Fruit fly (Drosophila melanogaster) whole organism, embryonic: ENCODE measurements around the gene awd.

Experiments
- B-H2 ChIP-seq: fragments of 200-800 bp; sonication (Bioruptor generic); optimal IDR thresholded peaks from 2 replicates; lab custom pipeline; 2018; ENCODE audit warnings: missing biosample characterization, mild to moderate bottlenecking, missing genetic modification characterization
- Bgb ChIP-seq: fragments of 200-800 bp; sonication (Bioruptor generic); IDR thresholded peaks from 2 replicates; pipeline ENCODE4 v1.3.6; 2022; ENCODE audit warnings: missing biosample characterization, missing genetic modification characterization; ENCODE audit not compliant: partially characterized antibody
- CG10431 ChIP-seq: fragments of 200-800 bp; sonication (Bioruptor generic); optimal IDR thresholded peaks from 3 replicates; lab custom pipeline; 2018; ENCODE audit warnings: missing biosample characterization, mild to moderate bottlenecking, missing genetic modification characterization
- CG11456 ChIP-seq: fragments of 200-800 bp; sonication (Bioruptor generic); IDR thresholded peaks from 3 replicates; pipeline ENCODE4 v1.3.6; 2022; ENCODE audit warnings: missing biosample characterization, missing genetic modification characterization
- CG12219 ChIP-seq: fragments of 200-800 bp; sonication (Bioruptor generic); optimal IDR thresholded peaks from 3 replicates; lab custom pipeline; 2018; ENCODE audit warnings: missing biosample characterization, mild to moderate bottlenecking, missing genetic modification characterization
- CG13296 ChIP-seq: fragments of 200-800 bp; sonication (Bioruptor generic); optimal IDR thresholded peaks from 3 replicates; lab custom pipeline; 2018; ENCODE audit warnings: missing biosample characterization, mild to moderate bottlenecking, missing genetic modification characterization
- CG14667 ChIP-seq: fragments of 200-800 bp; sonication (Bioruptor generic); IDR thresholded peaks from 2 replicates; pipeline ENCODE4 v1.3.6; 2022; ENCODE audit warnings: missing biosample characterization, missing genetic modification characterization
- CG14860 ChIP-seq: fragments of 200-800 bp; sonication (Bioruptor generic); IDR thresholded peaks from 3 replicates; pipeline ENCODE4 v1.3.6; 2022; ENCODE audit warnings: missing biosample characterization, missing genetic modification characterization; ENCODE audit not compliant: partially characterized antibody
- CG15696 ChIP-seq: fragments of 200-800 bp; sonication (Bioruptor generic); optimal IDR thresholded peaks from 2 replicates; lab custom pipeline; 2019; ENCODE audit warnings: missing biosample characterization, mild to moderate bottlenecking, missing genetic modification characterization, moderate library complexity
- CG17186 ChIP-seq: fragments of 200-800 bp; sonication (Bioruptor generic); optimal IDR thresholded peaks from 3 replicates; lab custom pipeline; 2017; ENCODE audit warnings: missing biosample characterization, missing genetic modification reagents, missing genetic modification characterization
- CG17359 ChIP-seq: fragments of 200-800 bp; sonication (Bioruptor generic); optimal IDR thresholded peaks from 3 replicates; lab custom pipeline; 2018; ENCODE audit warnings: missing biosample characterization, mild to moderate bottlenecking, missing genetic modification characterization, moderate library complexity
- CG32532 ChIP-seq: fragments of 200-800 bp; sonication (Bioruptor generic); IDR thresholded peaks from 2 replicates; pipeline ENCODE4 v1.3.6; 2022; ENCODE audit warnings: missing biosample characterization, missing genetic modification characterization
- CG33213 ChIP-seq: fragments of 200-800 bp; sonication (Bioruptor generic); optimal IDR thresholded peaks from 3 replicates; lab custom pipeline; 2016; ENCODE audit warnings: missing biosample characterization, missing genetic modification characterization
- CG34422 ChIP-seq: fragments of 200-800 bp; sonication (Bioruptor generic); IDR thresholded peaks from 3 replicates; pipeline ENCODE4 v1.3.6; 2022; ENCODE audit warnings: missing biosample characterization, missing genetic modification characterization
- CG6683 ChIP-seq: fragments of 200-800 bp; sonication (Bioruptor generic); optimal IDR thresholded peaks from 2 replicates; lab custom pipeline; 2017; ENCODE audit warnings: missing biosample characterization, mild to moderate bottlenecking, missing genetic modification characterization, missing genetic modification reagents
- CG8944 ChIP-seq: fragments of 200-800 bp; sonication (Bioruptor generic); optimal IDR thresholded peaks from 3 replicates; lab custom pipeline; 2016; ENCODE audit warnings: missing biosample characterization, missing genetic modification characterization
- CG9215 ChIP-seq: fragments of 200-800 bp; sonication (Bioruptor generic); IDR thresholded peaks from 2 replicates; pipeline ENCODE4 v1.3.6; 2022; ENCODE audit warnings: missing biosample characterization, missing genetic modification characterization
- CG9876 ChIP-seq: fragments of 200-800 bp; sonication (Bioruptor generic); optimal IDR thresholded peaks from 2 replicates; lab custom pipeline; 2016; ENCODE audit warnings: missing biosample characterization, missing genetic modification characterization
- CHES-1-like ChIP-seq: fragments of 200-800 bp; sonication (Bioruptor generic); optimal IDR thresholded peaks from 2 replicates; lab custom pipeline; 2016; ENCODE audit warnings: missing biosample characterization, missing genetic modification characterization
- CrebB ChIP-seq: fragments of 200-800 bp; sonication (Bioruptor generic); optimal IDR thresholded peaks from 3 replicates; lab custom pipeline; 2018; ENCODE audit warnings: missing biosample characterization, mild to moderate bottlenecking, missing genetic modification characterization
- Dref ChIP-seq: fragments of 200-800 bp; sonication (Bioruptor generic); IDR thresholded peaks from 2 replicates; pipeline ENCODE4 v1.3.6; 2022; ENCODE audit warnings: missing biosample characterization, missing genetic modification characterization
- E2f1 ChIP-seq: fragments of 200-800 bp; sonication (Bioruptor generic); IDR thresholded peaks from 2 replicates; pipeline ENCODE4 v1.3.6; 2022; ENCODE audit warnings: missing biosample characterization, missing genetic modification characterization
- ERR ChIP-seq: fragments of 200-800 bp; sonication (Bioruptor generic); optimal IDR thresholded peaks from 2 replicates; lab custom pipeline; 2016; ENCODE audit warnings: missing biosample characterization, missing genetic modification characterization
- Gug ChIP-seq: fragments of 200-800 bp; sonication (Bioruptor generic); IDR thresholded peaks from 4 replicates; pipeline ENCODE4 v1.3.6; 2022; ENCODE audit warnings: missing biosample characterization, missing genetic modification characterization
- HLHmδ ChIP-seq: fragments of 200-800 bp; sonication (Bioruptor generic); optimal IDR thresholded peaks from 2 replicates; lab custom pipeline; 2018; ENCODE audit warnings: missing biosample characterization, mild to moderate bottlenecking, missing genetic modification characterization, moderate library complexity
- Max ChIP-seq: fragments of 200-800 bp; sonication (Bioruptor generic); optimal IDR thresholded peaks from 2 replicates; lab custom pipeline; 2016; ENCODE audit warnings: missing biosample characterization, mild to moderate bottlenecking, missing genetic modification characterization
- Nf-YB ChIP-seq: fragments of 200-800 bp; sonication (Bioruptor generic); optimal IDR thresholded peaks from 3 replicates; lab custom pipeline; 2019; ENCODE audit warnings: missing biosample characterization, mild to moderate bottlenecking, missing genetic modification characterization, moderate library complexity
- Oli ChIP-seq: fragments of 200-800 bp; sonication (Bioruptor generic); optimal IDR thresholded peaks from 2 replicates; lab custom pipeline; 2018; ENCODE audit warnings: missing biosample characterization, mild to moderate bottlenecking, missing genetic modification characterization, moderate library complexity
- Stat92E ChIP-seq, 3 experiments: fragments of >200 bp in 2 of 3; fragments of 200-800 bp in 1 of 3; sonication (Bioruptor generic) in 1 of 3; optimal IDR thresholded peaks; 2 replicates each; lab custom pipeline; 2017 to 2019; ENCODE audit warnings: missing biosample characterization in 3 of 3, missing genetic modification characterization in 3 of 3, mild to moderate bottlenecking in 1 of 3, moderate library complexity in 1 of 3
- Tbp ChIP-seq: fragments of >200 bp; optimal IDR thresholded peaks from 2 replicates; lab custom pipeline; 2018; ENCODE audit warnings: missing biosample characterization, missing genetic modification characterization
- Usf ChIP-seq: fragments of 200-800 bp; sonication (Bioruptor generic); optimal IDR thresholded peaks from 2 replicates; lab custom pipeline; 2017; ENCODE audit warnings: missing genotype, missing biosample characterization, missing genetic modification characterization
- bowl ChIP-seq: fragments of 200-800 bp; sonication (Bioruptor generic); IDR thresholded peaks from 2 replicates; pipeline ENCODE4 v1.3.6; 2022; ENCODE audit warnings: missing biosample characterization, missing genetic modification characterization
- croc ChIP-seq: fragments of 200-800 bp; sonication (Bioruptor generic); conservative IDR thresholded peaks from 3 replicates; pipeline ENCODE4 v1.3.6; 2022; ENCODE audit warnings: missing biosample characterization, missing genetic modification characterization
- dmrt11E ChIP-seq: fragments of 200-800 bp; sonication (Bioruptor generic); optimal IDR thresholded peaks from 3 replicates; lab custom pipeline; 2018; ENCODE audit warnings: missing biosample characterization, mild to moderate bottlenecking, missing genetic modification characterization, moderate library complexity
- eyg ChIP-seq: fragments of 200-800 bp; sonication (Bioruptor generic); optimal IDR thresholded peaks from 3 replicates; lab custom pipeline; 2016; ENCODE audit warnings: missing biosample characterization, missing genetic modification characterization
- fd64A ChIP-seq: fragments of 200-800 bp; sonication (Bioruptor generic); optimal IDR thresholded peaks from 3 replicates; lab custom pipeline; 2018; ENCODE audit warnings: missing biosample characterization, mild to moderate bottlenecking, missing genetic modification characterization
- ftz-f1 ChIP-seq: fragments of 200-800 bp; sonication (Bioruptor generic); optimal IDR thresholded peaks from 2 replicates; lab custom pipeline; 2016; ENCODE audit warnings: missing biosample characterization, missing genetic modification characterization
- gcm2 ChIP-seq: fragments of 200-800 bp; sonication (Bioruptor generic); optimal IDR thresholded peaks from 2 replicates; lab custom pipeline; 2016; ENCODE audit warnings: missing biosample characterization, missing genetic modification characterization
- gsb ChIP-seq: fragments of 200-800 bp; sonication (Bioruptor generic); IDR thresholded peaks from 2 replicates; pipeline ENCODE4 v1.3.6; 2022; ENCODE audit warnings: missing biosample characterization, missing genetic modification characterization
- her ChIP-seq: fragments of 200-800 bp; sonication (Bioruptor generic); optimal IDR thresholded peaks from 2 replicates; lab custom pipeline; 2016; ENCODE audit warnings: missing biosample characterization, missing genetic modification characterization
- klu ChIP-seq: fragments of 200-800 bp; sonication (Bioruptor generic); IDR thresholded peaks from 2 replicates; pipeline ENCODE4 v1.3.6; 2022; ENCODE audit warnings: missing biosample characterization, missing genetic modification characterization
- mirr ChIP-seq: fragments of 200-800 bp; sonication (Bioruptor generic); optimal IDR thresholded peaks from 3 replicates; lab custom pipeline; 2018; ENCODE audit warnings: missing biosample characterization, mild to moderate bottlenecking, missing genetic modification characterization
- pan ChIP-seq, 4 experiments: fragments of >200 bp in 3 of 4; fragments of 200-800 bp in 1 of 4; sonication (Bioruptor generic) in 1 of 4; optimal IDR thresholded peaks in 3 of 4; IDR thresholded peaks in 1 of 4; 2 replicates each; pipeline versions ENCODE4 v1.3.6 to Lab custom; 2017 to 2022; ENCODE audit warnings: missing biosample characterization in 2 of 4, missing genetic modification characterization in 2 of 4, mixed read lengths in 1 of 4
- rib ChIP-seq: fragments of 200-800 bp; sonication (Bioruptor generic); IDR thresholded peaks from 2 replicates; pipeline ENCODE4 v1.3.6; 2022; ENCODE audit warnings: missing biosample characterization, missing genetic modification characterization
- row ChIP-seq: fragments of 200-800 bp; sonication (Bioruptor generic); IDR thresholded peaks from 3 replicates; pipeline ENCODE4 v1.3.6; 2022; ENCODE audit warnings: missing biosample characterization, missing genetic modification characterization
- sima ChIP-seq: fragments of 200-800 bp; sonication (Bioruptor generic); optimal IDR thresholded peaks from 2 replicates; lab custom pipeline; 2016; ENCODE audit warnings: missing biosample characterization, missing genetic modification characterization
- tll ChIP-seq, 2 experiments: fragments of 200-800 bp in 1 of 2; fragments of >200 bp in 1 of 2; sonication (Bioruptor generic) in 1 of 2; optimal IDR thresholded peaks; 2 replicates each; lab custom pipeline; 2017 to 2019; ENCODE audit warnings: missing biosample characterization in 2 of 2, missing genetic modification characterization in 2 of 2, mild to moderate bottlenecking in 1 of 2, moderate library complexity in 1 of 2
- vnd ChIP-seq: fragments of 200-800 bp; sonication (Bioruptor generic); IDR thresholded peaks from 3 replicates; pipeline ENCODE4 v1.3.6; 2022; ENCODE audit warnings: missing biosample characterization, missing genetic modification characterization; ENCODE audit not compliant: partially characterized antibody
- zen ChIP-seq: fragments of 200-800 bp; sonication (Bioruptor generic); optimal IDR thresholded peaks from 3 replicates; lab custom pipeline; 2018; ENCODE audit warnings: missing biosample characterization, mild to moderate bottlenecking, missing genetic modification characterization, moderate library complexity

Gene awd

dm6 chr3R:31725486-31726227, 20.2 kb downstream of the awd start (continued):
- TF ChIP-seq CG14860 (GFP tag; lab: Robert Waterston, UW) (no peak), her (GFP tag; lab: Kevin White, UChicago) (no peak), CG34422 (GFP tag; lab: Robert Waterston, UW) (no peak), CrebB (no peak), sima (no peak), E2f1 (GFP tag; lab: Robert Waterston, UW) (no peak), Dref (GFP tag; lab: Robert Waterston, UW) (no peak), CG17359 (tag; lab: Kevin White, UChicago) (no peak), CG32532 (GFP tag; lab: Robert Waterston, UW) (peak; percentile 22; the same call in 1 of the 2 replicates), CG6683 (GFP tag; lab: Kevin White, UChicago) (no peak), B-H2 (no peak), CG10431 (GFP tag; lab: Kevin White, UChicago) (no peak), Stat92E (GFP tag; optimal IDR thresholded peaks at IDR 0.05; lab: Kevin White, UChicago) (no peak), CG15696 (tag; lab: Kevin White, UChicago) (no peak), CG11456 (GFP tag; lab: Robert Waterston, UW) (no peak), ftz-f1 (GFP tag; lab: Kevin White, UChicago) (no peak), Gug (GFP tag; lab: Robert Waterston, UW) (no peak), row (no peak), eyg (GFP tag; lab: Kevin White, UChicago) (peak; percentile 9), CG9215 (GFP tag; lab: Robert Waterston, UW) (no peak), tll (GFP tag; optimal IDR thresholded peaks at IDR 0.05; lab: Kevin White, UChicago) (peak in 1 of 2 experiments; percentile 41), zen (tag; lab: Kevin White, UChicago) (no peak), Tbp (no peak), klu (GFP tag; lab: Robert Waterston, UW) (no peak), mirr (GFP tag; lab: Kevin White, UChicago) (no peak), Oli (tag; lab: Kevin White, UChicago) (no peak), gsb (no peak), Usf (GFP tag; lab: Kevin White, UChicago) (no peak), CG17186 (GFP tag; lab: Kevin White, UChicago) (no peak), CG12219 (GFP tag; lab: Kevin White, UChicago) (no peak), CG9876 (GFP tag; lab: Kevin White, UChicago) (no peak), CG8944 (GFP tag; lab: Kevin White, UChicago) (no peak), Max (GFP tag; lab: Kevin White, UChicago) (no peak), dmrt11E (tag; lab: Kevin White, UChicago) (no peak), CG13296 (GFP tag; lab: Kevin White, UChicago) (no peak), croc (GFP tag; lab: Robert Waterston, UW) (no peak), rib (GFP tag; lab: Robert Waterston, UW) (peak; percentile 37; the same call in 1 of the 2 replicates), ERR (GFP tag; lab: Kevin White, UChicago) (no peak), fd64A (GFP tag; lab: Kevin White, UChicago) (no peak), Bgb (GFP tag; lab: Robert Waterston, UW) (0 out of 2 replicates have a peak, but pooled peaks have one; percentile 18), Nf-YB (GFP tag; lab: Kevin White, UChicago) (no peak), CG33213 (peak; percentile 23), HLHmδ (GFP tag; lab: Kevin White, UChicago) (peak; percentile 77), CHES-1-like (GFP tag; lab: Kevin White, UChicago) (no peak), bowl (GFP tag; lab: Robert Waterston, UW) (no peak), gcm2 (no peak), CG14667 (GFP tag; lab: Robert Waterston, UW) (no peak), pan (optimal IDR thresholded peaks at IDR 0.05; lab: Kevin White, UChicago) (no peak), pan (GFP tag; optimal IDR thresholded peaks at IDR 0.05 in 1 of 2, IDR thresholded peaks at IDR 0.05 in 1 of 2) (peak in 1 of 2 experiments; percentile 22), vnd (GFP tag; lab: Robert Waterston, UW) (no peak)
